Fruit fly (Drosophila melanogaster) whole organism, embryonic: Measurements from ENCODE around the gene ProRS-m.

Experiments
- Antp ChIP-seq: fragments of 200-800 bp; sonication (Bioruptor generic); optimal IDR thresholded peaks from 3 replicates; lab custom pipeline; 2016; ENCODE audit warnings: missing biosample characterization, missing genetic modification characterization
- Asciz ChIP-seq: fragments of 200-800 bp; sonication (Bioruptor generic); optimal IDR thresholded peaks from 2 replicates; lab custom pipeline; 2017; ENCODE audit warnings: missing biosample characterization, mild to moderate bottlenecking, missing genetic modification characterization, missing genetic modification reagents
- B-H2 ChIP-seq: fragments of 200-800 bp; sonication (Bioruptor generic); optimal IDR thresholded peaks from 2 replicates; lab custom pipeline; 2018; ENCODE audit warnings: missing biosample characterization, mild to moderate bottlenecking, missing genetic modification characterization
- CG10209 ChIP-seq: fragments of 200-800 bp; sonication (Bioruptor generic); optimal IDR thresholded peaks from 3 replicates; lab custom pipeline; 2017; ENCODE audit warnings: missing biosample characterization, mild to moderate bottlenecking, missing genetic modification characterization, missing genetic modification reagents
- CG12219 ChIP-seq: fragments of 200-800 bp; sonication (Bioruptor generic); optimal IDR thresholded peaks from 3 replicates; lab custom pipeline; 2018; ENCODE audit warnings: missing biosample characterization, mild to moderate bottlenecking, missing genetic modification characterization
- CG14014 ChIP-seq: fragments of 200-800 bp; sonication (Bioruptor generic); IDR thresholded peaks from 2 replicates; pipeline ENCODE4 v1.3.6; 2022; ENCODE audit warnings: missing biosample characterization, missing genetic modification characterization
- CG14860 ChIP-seq: fragments of 200-800 bp; sonication (Bioruptor generic); IDR thresholded peaks from 3 replicates; pipeline ENCODE4 v1.3.6; 2022; ENCODE audit warnings: missing biosample characterization, missing genetic modification characterization; ENCODE audit not compliant: partially characterized antibody
- CG15479 ChIP-seq: fragments of 200-800 bp; sonication (Bioruptor generic); optimal IDR thresholded peaks from 3 replicates; lab custom pipeline; 2019; ENCODE audit warnings: missing biosample characterization, mild to moderate bottlenecking, missing genetic modification characterization, moderate library complexity
- CG2202 ChIP-seq: fragments of 200-800 bp; sonication (Bioruptor generic); optimal IDR thresholded peaks from 2 replicates; lab custom pipeline; 2018; ENCODE audit warnings: missing biosample characterization, mild to moderate bottlenecking, missing genetic modification characterization
- CG5245 ChIP-seq: fragments of 200-800 bp; sonication (Bioruptor generic); optimal IDR thresholded peaks from 3 replicates; lab custom pipeline; 2016; ENCODE audit warnings: missing biosample characterization, missing genetic modification characterization
- CG7372 ChIP-seq: fragments of 200-800 bp; sonication (Bioruptor generic); IDR thresholded peaks from 2 replicates; pipeline ENCODE4 v1.3.6; 2022; ENCODE audit warnings: missing biosample characterization, missing genetic modification characterization
- CG8478 ChIP-seq: fragments of >200 bp; optimal IDR thresholded peaks from 2 replicates; lab custom pipeline; 2018
- CTCF ChIP-seq: fragments of 200-800 bp; sonication (Bioruptor generic); optimal IDR thresholded peaks from 2 replicates; lab custom pipeline; 2017; ENCODE audit warnings: missing biosample characterization, mild to moderate bottlenecking, missing genetic modification characterization, moderate library complexity
- D19B ChIP-seq: fragments of 200-800 bp; sonication (Bioruptor generic); optimal IDR thresholded peaks from 2 replicates; lab custom pipeline; 2017; ENCODE audit warnings: missing biosample characterization, mild to moderate bottlenecking, missing genetic modification characterization
- Drgx ChIP-seq: fragments of 200-800 bp; sonication (Bioruptor generic); IDR thresholded peaks from 2 replicates; pipeline ENCODE4 v1.3.6; 2022; ENCODE audit warnings: missing biosample characterization, missing genetic modification characterization
- Hsf ChIP-seq: fragments of 200-800 bp; sonication (Bioruptor generic); optimal IDR thresholded peaks from 3 replicates; lab custom pipeline; 2016; ENCODE audit warnings: missing biosample characterization, missing genetic modification characterization
- Lpt ChIP-seq: fragments of >200 bp; optimal IDR thresholded peaks from 2 replicates; lab custom pipeline; 2018; ENCODE audit warnings: missing biosample characterization, missing genetic modification characterization
- MESR4 ChIP-seq: fragments of 200-800 bp; sonication (Bioruptor generic); optimal IDR thresholded peaks from 2 replicates; lab custom pipeline; 2018; ENCODE audit warnings: missing biosample characterization, mild to moderate bottlenecking, missing genetic modification characterization, moderate library complexity
- MTF-1 ChIP-seq: fragments of 200-800 bp; sonication (Bioruptor generic); optimal IDR thresholded peaks from 2 replicates; lab custom pipeline; 2018; ENCODE audit warnings: missing biosample characterization, mild to moderate bottlenecking, missing genetic modification characterization, borderline replicate concordance
- Opbp ChIP-seq: fragments of 200-800 bp; sonication (Bioruptor generic); IDR thresholded peaks from 3 replicates; pipeline ENCODE4 v1.3.6; 2022; ENCODE audit warnings: missing biosample characterization, missing genetic modification characterization; ENCODE audit not compliant: partially characterized antibody
- Sin3A ChIP-seq: fragments of >200 bp; optimal IDR thresholded peaks from 2 replicates; lab custom pipeline; 2018
- Sox102F ChIP-seq: fragments of 200-800 bp; sonication (Bioruptor generic); optimal IDR thresholded peaks from 2 replicates; lab custom pipeline; 2018; ENCODE audit warnings: missing biosample characterization, mild to moderate bottlenecking, missing genetic modification characterization, moderate library complexity
- Ssrp ChIP-seq: fragments of 200-800 bp; sonication (Bioruptor generic); optimal IDR thresholded peaks from 2 replicates; lab custom pipeline; 2018; ENCODE audit warnings: missing biosample characterization, mild to moderate bottlenecking, missing genetic modification characterization, moderate library complexity
- cato ChIP-seq: fragments of 200-800 bp; sonication (Bioruptor generic); optimal IDR thresholded peaks from 2 replicates; lab custom pipeline; 2016; ENCODE audit warnings: missing biosample characterization, missing genetic modification characterization, borderline replicate concordance
- da ChIP-seq: fragments of 200-800 bp; sonication (Bioruptor generic); optimal IDR thresholded peaks from 2 replicates; lab custom pipeline; 2016; ENCODE audit warnings: missing biosample characterization, missing genetic modification characterization
- gem ChIP-seq: fragments of 200-800 bp; sonication (Bioruptor generic); optimal IDR thresholded peaks from 2 replicates; lab custom pipeline; 2019; ENCODE audit warnings: missing biosample characterization, mild to moderate bottlenecking, missing genetic modification characterization, moderate library complexity
- jing ChIP-seq: fragments of 200-800 bp; sonication (Bioruptor generic); optimal IDR thresholded peaks from 2 replicates; lab custom pipeline; 2018; ENCODE audit warnings: missing biosample characterization, mild to moderate bottlenecking, missing genetic modification characterization
- lbe ChIP-seq: fragments of 200-800 bp; sonication (Bioruptor generic); optimal IDR thresholded peaks from 2 replicates; lab custom pipeline; 2016; ENCODE audit warnings: missing biosample characterization, mild to moderate bottlenecking, missing genetic modification characterization
- mam ChIP-seq: fragments of 200-800 bp; sonication (Bioruptor generic); optimal IDR thresholded peaks from 3 replicates; lab custom pipeline; 2016; ENCODE audit warnings: missing biosample characterization, missing genetic modification characterization
- mld ChIP-seq: fragments of 200-800 bp; sonication (Bioruptor generic); IDR thresholded peaks from 3 replicates; pipeline ENCODE4 v1.3.6; 2022; ENCODE audit warnings: missing biosample characterization, missing genetic modification characterization; ENCODE audit not compliant: partially characterized antibody
- peb ChIP-seq: fragments of 200-800 bp; sonication (Bioruptor generic); IDR thresholded peaks from 2 replicates; pipeline ENCODE4 v1.3.6; 2022; ENCODE audit warnings: missing biosample characterization, missing genetic modification characterization
- phol ChIP-seq: fragments of 200-800 bp; sonication (Bioruptor generic); optimal IDR thresholded peaks from 3 replicates; lab custom pipeline; 2018; ENCODE audit warnings: missing biosample characterization, mild to moderate bottlenecking, missing genetic modification characterization, moderate library complexity
- prd ChIP-seq, 3 experiments: fragments of >200 bp in 2 of 3; fragments of 200-800 bp in 1 of 3; sonication (Bioruptor generic) in 1 of 3; optimal IDR thresholded peaks in 2 of 3; IDR thresholded peaks in 1 of 3; 2 replicates in 2 of 3; 3 replicates in 1 of 3; pipeline versions ENCODE4 v1.3.6 to Lab custom; 2017 to 2022; ENCODE audit warnings: missing biosample characterization in 1 of 3, missing genetic modification characterization in 1 of 3
- ro ChIP-seq: fragments of 200-800 bp; sonication (Bioruptor generic); IDR thresholded peaks from 2 replicates; pipeline ENCODE4 v1.3.6; 2022; ENCODE audit warnings: missing biosample characterization, missing genetic modification characterization
- row ChIP-seq: fragments of 200-800 bp; sonication (Bioruptor generic); IDR thresholded peaks from 3 replicates; pipeline ENCODE4 v1.3.6; 2022; ENCODE audit warnings: missing biosample characterization, missing genetic modification characterization
- sens ChIP-seq: fragments of 200-800 bp; sonication (Bioruptor generic); peaks from one replicate; lab custom pipeline; 2016; ENCODE audit warnings: missing biosample characterization, missing genetic modification characterization
- sim ChIP-seq: fragments of 200-800 bp; sonication (Bioruptor generic); IDR thresholded peaks from 2 replicates; pipeline ENCODE4 v1.3.6; 2022; ENCODE audit warnings: missing biosample characterization, missing genetic modification characterization
- sob ChIP-seq: fragments of 200-800 bp; sonication (Bioruptor generic); IDR thresholded peaks from 2 replicates; pipeline ENCODE4 v1.3.6; 2022; ENCODE audit warnings: missing biosample characterization, missing genetic modification characterization
- tap ChIP-seq: fragments of 200-800 bp; optimal IDR thresholded peaks from 3 replicates; lab custom pipeline; 2019; ENCODE audit warnings: missing biosample characterization, mild to moderate bottlenecking, missing genetic modification characterization, moderate library complexity
- vnd ChIP-seq: fragments of 200-800 bp; sonication (Bioruptor generic); IDR thresholded peaks from 3 replicates; pipeline ENCODE4 v1.3.6; 2022; ENCODE audit warnings: missing biosample characterization, missing genetic modification characterization; ENCODE audit not compliant: partially characterized antibody
- zfh2 ChIP-seq: fragments of 200-800 bp; sonication (Bioruptor generic); optimal IDR thresholded peaks from 2 replicates; lab custom pipeline; 2016; ENCODE audit warnings: missing biosample characterization, missing genetic modification characterization

The ProRS-m gene

dm6 chr3L:2631406-2631805 lies 20.2 kb downstream of the ProRS-m start, which contains the start of the genes CG42245 and MEP-1 (continued):
- no peak for TF ChIP-seq D19B (GFP tag; lab: Kevin White, UChicago)
- no peak for TF ChIP-seq CG8478 (lab: Kevin White, UChicago)
- TF ChIP-seq CG14014 (GFP tag; lab: Robert Waterston, UW), result no peak
- peak; percentile 17 for TF ChIP-seq CG10209 (GFP tag; lab: Kevin White, UChicago)
- peak; percentile 14 for TF ChIP-seq Asciz (GFP tag; lab: Kevin White, UChicago)

- TF ChIP-seq jing, result no peak
- TF ChIP-seq sim (GFP tag; lab: Robert Waterston, UW), result no peak
- no peak for TF ChIP-seq vnd
- no peak for TF ChIP-seq tap (tag; lab: Kevin White, UChicago)
- TF ChIP-seq mld, result 0 out of 3 replicates have a peak, but pooled peaks have one; percentile 22
- no peak for TF ChIP-seq mam (GFP tag; lab: Kevin White, UChicago)
- TF ChIP-seq sob, result 0 out of 2 replicates have a peak, but pooled peaks have one; percentile 6
- TF ChIP-seq ro (GFP tag; lab: Robert Waterston, UW), result 0 out of 2 replicates have a peak, but pooled peaks have one; percentile 22
- no peak for TF ChIP-seq Ssrp (tag; lab: Kevin White, UChicago)
- no peak for TF ChIP-seq Hsf (GFP tag; lab: Kevin White, UChicago)
- no peak for TF ChIP-seq MESR4 (GFP tag; lab: Kevin White, UChicago)
- TF ChIP-seq CG15479 (GFP tag; lab: Kevin White, UChicago), result peak; percentile 7
- TF ChIP-seq lbe (GFP tag; lab: Kevin White, UChicago), result no peak
- TF ChIP-seq Opbp (GFP tag; lab: Robert Waterston, UW), result no peak
- TF ChIP-seq, all 482 proteins: peak for 4
These were observed 21.7 kb downstream of the ProRS-m start, which contains the start of gene Pxn for dm6 chr3L:2629964-2630363. Gene Pxn, minus strand, starts transcription at chr3L:2630064.

DNA sequence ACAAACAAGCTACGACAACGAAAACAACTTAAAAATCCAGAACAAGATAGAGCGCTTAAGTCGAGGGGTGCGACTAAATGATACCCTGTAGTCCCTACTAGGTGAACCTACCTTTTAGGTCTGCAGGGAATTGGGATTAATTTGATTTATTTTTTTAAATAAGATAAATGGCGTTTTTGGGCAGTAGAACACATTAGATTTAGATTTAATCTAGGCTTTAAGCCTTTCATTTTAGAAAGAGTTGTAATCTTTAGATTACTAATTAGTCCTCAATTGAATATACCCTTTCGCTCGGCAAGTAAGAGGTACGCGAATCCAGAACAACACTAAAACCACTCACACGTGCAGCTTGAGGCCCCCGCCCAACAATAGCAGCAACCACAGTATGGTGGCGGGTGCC lies 37.4 kb downstream of the ProRS-m start:
- TF ChIP-seq CG5245 (GFP tag; lab: Kevin White, UChicago) (no peak), prd (optimal IDR thresholded peaks at IDR 0.05; lab: Kevin White, UChicago) (no peak), prd (GFP tag; IDR thresholded peaks at IDR 0.05; lab: Robert Waterston, UW) (no peak), Hsf (GFP tag; lab: Kevin White, UChicago) (no peak), CG12219 (GFP tag; lab: Kevin White, UChicago) (no peak), Antp (GFP tag; lab: Kevin White, UChicago) (no peak), D19B (GFP tag; lab: Kevin White, UChicago) (peak; percentile 15), zfh2 (GFP tag; lab: Kevin White, UChicago) (no peak), Sox102F (GFP tag; lab: Kevin White, UChicago) (no peak), da (GFP tag; lab: Kevin White, UChicago) (no peak), Sin3A (lab: Kevin White, UChicago) (no peak), Lpt (GFP tag; lab: Kevin White, UChicago) (no peak), gem (tag; lab: Kevin White, UChicago) (no peak), CG14860 (GFP tag; lab: Robert Waterston, UW) (no peak), Drgx (GFP tag; lab: Robert Waterston, UW) (peak; percentile 27; the same call in 1 of the 2 replicates), row (GFP tag; lab: Robert Waterston, UW) (peak; percentile 39; the same call in 1 of the 3 replicates)

DNA sequence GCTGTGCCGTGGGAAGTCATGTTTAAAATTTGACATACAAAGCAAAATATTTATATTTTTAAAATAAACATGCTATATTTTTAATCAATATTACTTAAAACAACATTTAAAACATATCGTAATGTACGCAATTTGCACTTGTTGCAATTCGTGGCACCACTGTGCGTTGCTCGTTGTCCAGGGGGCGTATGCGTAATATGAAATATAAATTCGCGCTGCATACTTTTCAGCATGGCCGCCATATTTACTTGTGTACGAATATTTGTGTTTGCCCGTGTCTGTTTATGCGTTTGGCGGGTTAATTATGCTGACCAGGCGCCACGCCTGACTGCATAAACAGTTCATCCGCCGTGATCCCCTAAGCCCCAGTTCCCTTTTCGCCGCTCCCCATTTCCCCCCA lies 42.8 kb downstream of the ProRS-m start:
- TF ChIP-seq CTCF, result peak; percentile 51
- TF ChIP-seq phol (tag; lab: Kevin White, UChicago), result peak; percentile 43
- TF ChIP-seq CG2202 (tag; lab: Kevin White, UChicago), result no peak
- no peak for TF ChIP-seq MTF-1 (GFP tag; lab: Kevin White, UChicago)
- peak; percentile 82 for TF ChIP-seq CG7372
- no peak for TF ChIP-seq cato (GFP tag; lab: Kevin White, UChicago)
- peak; percentile 62 for TF ChIP-seq sens (GFP tag; lab: Kevin White, UChicago)
- TF ChIP-seq peb (GFP tag; lab: Robert Waterston, UW), result no peak
- TF ChIP-seq B-H2, result no peak
